Worm (Caenorhabditis elegans) whole organism, L1 larva: ENCODE results near the gene F13H8.3.

Experiments
- C16A3.4 ChIP-seq: fragments of 150-350 bp; optimal IDR thresholded peaks from 2 replicates; lab custom pipeline; 2014; ENCODE audit warnings: missing biosample characterization, missing genetic modification characterization
- F16B12.6 ChIP-seq: fragments of 150-350 bp; optimal IDR thresholded peaks from 2 replicates; lab custom pipeline; 2014; ENCODE audit warnings: missing biosample characterization, missing genetic modification characterization
- aha-1 ChIP-seq: fragments of 150-350 bp; optimal IDR thresholded peaks from 2 replicates; lab custom pipeline; 2014; ENCODE audit warnings: missing biosample characterization, missing genetic modification characterization
- aly-2 ChIP-seq: fragments of 150-350 bp; optimal IDR thresholded peaks from 2 replicates; lab custom pipeline; 2014; ENCODE audit warnings: missing biosample characterization, missing genetic modification characterization
- blmp-1 ChIP-seq: fragments of 150-350 bp; optimal IDR thresholded peaks from 2 replicates; lab custom pipeline; 2014; ENCODE audit warnings: missing biosample characterization, missing genetic modification characterization
- ceh-90 ChIP-seq: sonication (generic microtip); optimal IDR thresholded peaks from 2 replicates; lab custom pipeline; 2016; ENCODE audit warnings: missing genetic modification characterization, missing compliant biosample characterization
- efl-3 ChIP-seq: fragments of 200-800 bp; sonication (Bioruptor generic); optimal IDR thresholded peaks from 2 replicates; lab custom pipeline; 2018; ENCODE audit warnings: mild to moderate bottlenecking, missing genetic modification characterization, missing compliant biosample characterization
- fkh-10 ChIP-seq: sonication (generic microtip); optimal IDR thresholded peaks from 2 replicates; lab custom pipeline; 2017; ENCODE audit warnings: missing biosample characterization, missing genetic modification reagents, missing genetic modification characterization
- fkh-8 ChIP-seq: sonication (generic microtip); optimal IDR thresholded peaks from 2 replicates; lab custom pipeline; 2016; ENCODE audit warnings: mild to moderate bottlenecking, missing genetic modification characterization, missing compliant biosample characterization
- irx-1 ChIP-seq: sonication (generic microtip); optimal IDR thresholded peaks from 2 replicates; lab custom pipeline; 2016; ENCODE audit warnings: missing genetic modification characterization, missing compliant biosample characterization
- isw-1 ChIP-seq: fragments of 200-800 bp; sonication (Bioruptor generic); IDR thresholded peaks from 2 replicates; pipeline ENCODE4 v1.3.6; 2022; ENCODE audit warnings: missing genetic modification characterization, missing compliant biosample characterization
- jun-1 ChIP-seq: fragments of 150-350 bp; optimal IDR thresholded peaks from 2 replicates; lab custom pipeline; 2014; ENCODE audit warnings: missing biosample characterization, missing genetic modification reagents, missing genetic modification characterization
- lin-14 ChIP-seq: fragments of 200-800 bp; sonication (Bioruptor generic); optimal IDR thresholded peaks from 2 replicates; lab custom pipeline; 2018; ENCODE audit warnings: mild to moderate bottlenecking, missing genetic modification characterization, moderate library complexity, missing compliant biosample characterization
- lin-35 ChIP-seq, 2 experiments: fragments of 150-350 bp; optimal IDR thresholded peaks; 2 replicates each; lab custom pipeline; 2014; ENCODE audit warnings: missing biosample characterization in 2 of 2, missing genetic modification characterization in 2 of 2, missing genetic modification reagents in 2 of 2
- lir-3 ChIP-seq: sonication (generic microtip); optimal IDR thresholded peaks from 2 replicates; lab custom pipeline; 2016; ENCODE audit warnings: mild to moderate bottlenecking, missing genetic modification characterization, moderate library complexity, missing compliant biosample characterization; ENCODE audit not compliant: poor library complexity
- lsy-2 ChIP-seq, 2 experiments: fragments of 150-350 bp; optimal IDR thresholded peaks; 2 replicates each; lab custom pipeline; 2014; ENCODE audit warnings: missing biosample characterization in 2 of 2, missing genetic modification characterization in 2 of 2
- mab-9 ChIP-seq: fragments of 200-800 bp; sonication (Bioruptor generic); IDR thresholded peaks from 2 replicates; pipeline ENCODE4 v1.3.6; 2022; ENCODE audit warnings: missing genetic modification reagents, missing genetic modification characterization, missing compliant biosample characterization
- nhr-12 ChIP-seq: sonication (generic microtip); optimal IDR thresholded peaks from 2 replicates; lab custom pipeline; 2017; ENCODE audit warnings: missing biosample characterization, missing genetic modification characterization
- nhr-20 ChIP-seq: sonication (generic microtip); optimal IDR thresholded peaks from 2 replicates; lab custom pipeline; 2016; ENCODE audit warnings: mild to moderate bottlenecking, missing genetic modification characterization, missing compliant biosample characterization
- nhr-237 ChIP-seq: fragments of 150-350 bp; optimal IDR thresholded peaks from 2 replicates; lab custom pipeline; 2014; ENCODE audit warnings: missing biosample characterization, missing genetic modification characterization
- nhr-47 ChIP-seq: sonication (generic microtip); optimal IDR thresholded peaks from 2 replicates; lab custom pipeline; 2016; ENCODE audit warnings: mild to moderate bottlenecking, missing genetic modification characterization, moderate library complexity, missing compliant biosample characterization
- nhr-71 ChIP-seq: sonication (generic microtip); optimal IDR thresholded peaks from 2 replicates; lab custom pipeline; 2016; ENCODE audit warnings: mild to moderate bottlenecking, missing genetic modification characterization, moderate library complexity, missing compliant biosample characterization
- nhr-77 ChIP-seq: fragments of 150-350 bp; optimal IDR thresholded peaks from 2 replicates; lab custom pipeline; 2014; ENCODE audit warnings: missing biosample characterization, missing genetic modification characterization
- nhr-85 ChIP-seq: sonication (generic microtip); peaks from one replicate; lab custom pipeline; 2016; ENCODE audit warnings: missing genetic modification characterization, inconsistent platforms, missing compliant biosample characterization
- nhr-90 ChIP-seq: sonication (generic microtip); optimal IDR thresholded peaks from 2 replicates; lab custom pipeline; 2016; ENCODE audit warnings: mild to moderate bottlenecking, missing genetic modification characterization, missing compliant biosample characterization; ENCODE audit not compliant: poor library complexity
- pag-3 ChIP-seq: sonication (generic microtip); optimal IDR thresholded peaks from 2 replicates; lab custom pipeline; 2017; ENCODE audit warnings: missing genetic modification characterization, mild to moderate bottlenecking, missing compliant biosample characterization, antibody characterized with exemption, borderline replicate concordance; ENCODE audit not compliant: insufficient read depth
- pax-3 ChIP-seq: fragments of 200-800 bp; sonication (Bioruptor generic); optimal IDR thresholded peaks from 2 replicates; lab custom pipeline; 2018; ENCODE audit warnings: mild to moderate bottlenecking, missing genetic modification characterization, moderate library complexity, missing compliant biosample characterization
- skn-1 ChIP-seq: fragments of 150-350 bp; optimal IDR thresholded peaks from 2 replicates; lab custom pipeline; 2014; ENCODE audit warnings: missing biosample characterization, missing genetic modification characterization
- snu-23 ChIP-seq: sonication (generic microtip); optimal IDR thresholded peaks from 2 replicates; lab custom pipeline; 2016; ENCODE audit warnings: missing genetic modification characterization, missing compliant biosample characterization
- swsn-7 ChIP-seq: sonication (generic microtip); optimal IDR thresholded peaks from 2 replicates; lab custom pipeline; 2016; ENCODE audit warnings: missing genetic modification characterization, missing compliant biosample characterization
- unc-30 ChIP-seq: sonication (generic microtip); optimal IDR thresholded peaks from 2 replicates; lab custom pipeline; 2017; ENCODE audit warnings: missing biosample characterization, missing genetic modification characterization
- unc-62 ChIP-seq: fragments of 150-350 bp; optimal IDR thresholded peaks from 2 replicates; lab custom pipeline; 2014; ENCODE audit warnings: missing biosample characterization, missing genetic modification reagents, missing genetic modification characterization
- unc-86 ChIP-seq: sonication (generic microtip); optimal IDR thresholded peaks from 2 replicates; lab custom pipeline; 2016; ENCODE audit warnings: missing genetic modification characterization, missing compliant biosample characterization
- zip-4 ChIP-seq: fragments of 200-800 bp; sonication (Bioruptor generic); optimal IDR thresholded peaks from 2 replicates; lab custom pipeline; 2018; ENCODE audit warnings: mild to moderate bottlenecking, missing genetic modification characterization, moderate library complexity, missing compliant biosample characterization
- ztf-11 ChIP-seq, 2 experiments: sonication (generic microtip); optimal IDR thresholded peaks; 2 replicates each; lab custom pipeline; 2016 to 2017; ENCODE audit warnings: missing genetic modification characterization in 2 of 2, missing biosample characterization in 1 of 2, missing compliant biosample characterization in 1 of 2

F13H8.3 gene

DNA sequence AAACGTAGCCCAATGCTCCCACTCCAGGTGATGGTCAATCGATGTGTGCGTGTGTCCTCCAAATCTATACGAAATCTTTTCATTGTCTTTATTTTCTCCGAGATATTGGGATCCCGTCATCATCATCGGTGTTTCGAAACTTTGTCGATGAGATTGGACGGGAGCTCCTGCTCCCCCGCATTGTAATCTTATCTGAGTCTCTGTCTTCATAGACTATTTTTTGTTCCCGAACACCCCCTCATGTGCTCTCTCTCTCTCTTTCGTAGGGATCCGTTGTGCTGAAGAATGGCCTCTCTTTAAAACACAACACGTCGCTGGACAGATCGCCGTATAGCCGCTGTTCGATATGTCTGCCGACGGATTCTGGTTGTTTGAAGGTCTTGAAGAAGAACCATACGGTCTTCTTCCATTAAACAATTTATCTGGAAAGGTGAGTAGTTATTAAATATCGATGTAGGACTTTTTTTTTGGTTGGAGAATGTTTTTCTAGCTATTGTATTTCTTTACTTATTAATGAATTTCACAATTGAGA, 39.5 kb downstream of the F13H8.3 start, which contains the start of gene C29F5.1 (continued):
- TF ChIP-seq nhr-77 (tag; lab: Kevin White, UChicago) (no peak), unc-86 (tag; lab: Kevin White, UChicago) (no peak), nhr-90 (tag; lab: Kevin White, UChicago) (no peak), pag-3 (tag; lab: Kevin White, UChicago) (peak; percentile 11), nhr-85 (no peak), swsn-7 (tag; lab: Kevin White, UChicago) (no peak), lin-35 (GFP tag; optimal IDR thresholded peaks at IDR 0.05; lab: Kevin White, UChicago) (no peak), lir-3 (tag; lab: Kevin White, UChicago) (no peak), irx-1 (tag; lab: Kevin White, UChicago) (no peak), mab-9 (no peak), efl-3 (GFP tag; lab: Kevin White, UChicago) (no peak), unc-30 (tag; lab: Kevin White, UChicago) (no peak)
- TF ChIP-seq, all 84 proteins: peak for 9

- TF ChIP-seq nhr-12 (no peak), F16B12.6 (no peak), pax-3 (tag; lab: Kevin White, UChicago) (no peak), snu-23 (GFP tag; lab: Kevin White, UChicago) (no peak), unc-62 (GFP tag; lab: Kevin White, UChicago) (no peak), skn-1 (no peak), nhr-77 (tag; lab: Kevin White, UChicago) (no peak), blmp-1 (no peak)
These were observed 42.3 kb downstream of the F13H8.3 start, which contains the start of gene C29F5.8 for ce11 chrII:6306125-6306524. C29F5.8 (plus strand) TSS chrII:6306425.

- TF ChIP-seq C16A3.4 (no peak), isw-1 (GFP tag; lab: Robert Waterston, UW) (no peak), lsy-2 (tag; optimal IDR thresholded peaks at IDR 0.05; lab: Kevin White, UChicago) (no peak), ztf-11 (tag; optimal IDR thresholded peaks at IDR 0.05; lab: Kevin White, UChicago) (no peak), nhr-237 (tag; lab: Kevin White, UChicago) (no peak), aha-1 (no peak), nhr-20 (tag; lab: Kevin White, UChicago) (no peak), jun-1 (tag; lab: Kevin White, UChicago) (no peak), zip-4 (GFP tag; lab: Kevin White, UChicago) (no peak), ceh-90 (tag; lab: Kevin White, UChicago) (no peak), lin-35 (GFP tag; optimal IDR thresholded peaks at IDR 0.05; lab: Kevin White, UChicago) (no peak)
These were observed 45.4 kb downstream of the F13H8.3 start, which contains the start of gene glb-10 for ce11 chrII:6309198-6309597. glb-10 (minus strand) TSS chrII:6309298.

ce11 chrII:6311459-6311858, 47.7 kb downstream of the F13H8.3 start:
- TF ChIP-seq lin-14 (GFP tag; lab: Kevin White, UChicago) (peak; percentile 7), fkh-10 (GFP tag; lab: Kevin White, UChicago) (peak; percentile 46), nhr-47 (tag; lab: Kevin White, UChicago) (peak; percentile 10), aly-2 (no peak), lir-3 (tag; lab: Kevin White, UChicago) (no peak), pax-3 (tag; lab: Kevin White, UChicago) (peak; percentile 21), fkh-8 (tag; lab: Kevin White, UChicago) (peak; percentile 69), nhr-71 (tag; lab: Kevin White, UChicago) (peak; percentile 51)
